Fruit fly (Drosophila melanogaster): ENCODE measurements around the gene RhoL.

RhoL gene

dm6 chr3R:9503329-9504088, 1.1 kb upstream of the RhoL start:
- TF ChIP-seq h (GFP tag; optimal IDR thresholded peaks at IDR 0.05) (peak; percentile 39), br (GFP tag; optimal IDR thresholded peaks at IDR 0.05) (peak; percentile 14), Rel (GFP tag; optimal IDR thresholded peaks at IDR 0.05) (no peak), Rel (tag; optimal IDR thresholded peaks at IDR 0.05) (peak; percentile 65), ey (GFP tag; optimal IDR thresholded peaks at IDR 0.05) (no peak)

- no peak for TF ChIP-seq br (GFP tag; optimal IDR thresholded peaks at IDR 0.05)
- no peak for TF ChIP-seq Vsx2 (GFP tag; optimal IDR thresholded peaks at IDR 0.05; ENCODE audit: partially characterized antibody)
- no peak for TF ChIP-seq Dfd (GFP tag; optimal IDR thresholded peaks at IDR 0.05)
- no peak for TF ChIP-seq CG9705 (GFP tag; optimal IDR thresholded peaks at IDR 0.05)
- no peak for TF ChIP-seq Hr78 (GFP tag; optimal IDR thresholded peaks at IDR 0.05)
- TF ChIP-seq Hnf4 (GFP tag; optimal IDR thresholded peaks at IDR 0.05): no peak
- peak; percentile 57 for TF ChIP-seq h (GFP tag; optimal IDR thresholded peaks at IDR 0.05)
- no peak for TF ChIP-seq Abd-B (GFP tag; optimal IDR thresholded peaks at IDR 0.05)
- no peak for TF ChIP-seq foxo (GFP tag; optimal IDR thresholded peaks at IDR 0.05)
- no peak for TF ChIP-seq Jra (GFP tag; optimal IDR thresholded peaks at IDR 0.05)
- TF ChIP-seq sv (GFP tag; optimal IDR thresholded peaks at IDR 0.05): no peak
- peak; percentile 56 for TF ChIP-seq Dif (GFP tag; optimal IDR thresholded peaks at IDR 0.05; ENCODE audit: partially characterized antibody)
- no peak for TF ChIP-seq Mio (GFP tag; optimal IDR thresholded peaks at IDR 0.05)
- no peak for TF ChIP-seq usp (GFP tag; optimal IDR thresholded peaks at IDR 0.05)
- no peak for TF ChIP-seq pan (optimal IDR thresholded peaks at IDR 0.05)
- no peak for TF ChIP-seq brk (GFP tag; optimal IDR thresholded peaks at IDR 0.05)
- no peak for TF ChIP-seq lola (GFP tag; optimal IDR thresholded peaks at IDR 0.05)
- TF ChIP-seq dl (GFP tag; optimal IDR thresholded peaks at IDR 0.05; ENCODE audit: insufficient read depth in 1 of 2, partially characterized antibody in 2 of 2): peak in 1 of 2 experiments; percentile 61
- TF ChIP-seq Myc (optimal IDR thresholded peaks at IDR 0.05): no peak
- TF ChIP-seq jim (GFP tag; optimal IDR thresholded peaks at IDR 0.05): no peak
Measured at dm6 chr3R:9501489-9502415, 629 bp downstream of the RhoL start.

dm6 chr3R:9500193-9501051, 2.0 kb downstream of the RhoL start:
- TF ChIP-seq Mio (GFP tag; optimal IDR thresholded peaks at IDR 0.05): no peak
- TF ChIP-seq h (GFP tag; optimal IDR thresholded peaks at IDR 0.05): peak; percentile 14

dm6 chr3R:9499238-9499637, 3.1 kb downstream of the RhoL start:
- no peak for TF ChIP-seq sage (GFP tag; optimal IDR thresholded peaks at IDR 0.05)
- TF ChIP-seq foxo (GFP tag; optimal IDR thresholded peaks at IDR 0.05): no peak
- no peak for TF ChIP-seq Mio (GFP tag; optimal IDR thresholded peaks at IDR 0.05)
- no peak for TF ChIP-seq psq (GFP tag; optimal IDR thresholded peaks at IDR 0.05)
- TF ChIP-seq br (GFP tag; optimal IDR thresholded peaks at IDR 0.05): no peak
- no peak for TF ChIP-seq lola (GFP tag; optimal IDR thresholded peaks at IDR 0.05)
- TF ChIP-seq h (GFP tag; optimal IDR thresholded peaks at IDR 0.05): no peak
- TF ChIP-seq Jra (GFP tag; optimal IDR thresholded peaks at IDR 0.05): no peak
- no peak for TF ChIP-seq Hr83 (GFP tag; optimal IDR thresholded peaks at IDR 0.05; ENCODE audit: poor library complexity, severe bottlenecking)
- TF ChIP-seq Hnf4 (GFP tag; optimal IDR thresholded peaks at IDR 0.05): no peak
- no peak for TF ChIP-seq CG32264 (GFP tag; optimal IDR thresholded peaks at IDR 0.05)

- TF ChIP-seq dsf (GFP tag; optimal IDR thresholded peaks at IDR 0.05; ENCODE audit: borderline replicate concordance) (peak; percentile 41), Myc (optimal IDR thresholded peaks at IDR 0.05) (peak; percentile 74), sage (GFP tag; optimal IDR thresholded peaks at IDR 0.05) (peak; percentile 56), Abd-B (GFP tag; optimal IDR thresholded peaks at IDR 0.05) (no peak), psq (GFP tag; optimal IDR thresholded peaks at IDR 0.05) (peak; percentile 42), rgr (GFP tag; optimal IDR thresholded peaks at IDR 0.05) (peak; percentile 71), sv (GFP tag; optimal IDR thresholded peaks at IDR 0.05) (peak; percentile 60), Hr83 (GFP tag; optimal IDR thresholded peaks at IDR 0.05; ENCODE audit: poor library complexity, severe bottlenecking) (peak; percentile 78), ey (GFP tag; optimal IDR thresholded peaks at IDR 0.05) (peak; percentile 68), foxo (GFP tag; optimal IDR thresholded peaks at IDR 0.05) (peak in 1 of 2 experiments; percentile 86), Jra (GFP tag; optimal IDR thresholded peaks at IDR 0.05) (peak; percentile 75), brk (GFP tag; optimal IDR thresholded peaks at IDR 0.05) (peak; percentile 72), Sp1 (GFP tag; optimal IDR thresholded peaks at IDR 0.05) (peak; percentile 41), OdsH (GFP tag; optimal IDR thresholded peaks at IDR 0.05) (peak; percentile 49), pan (optimal IDR thresholded peaks at IDR 0.05) (no peak), CrebA (GFP tag; optimal IDR thresholded peaks at IDR 0.05; ENCODE audit: borderline replicate concordance) (peak; percentile 82), dl (GFP tag; optimal IDR thresholded peaks at IDR 0.05; ENCODE audit: insufficient read depth in 1 of 2, partially characterized antibody in 2 of 2) (no peak), Dif (GFP tag; optimal IDR thresholded peaks at IDR 0.05; ENCODE audit: partially characterized antibody) (no peak), fru (GFP tag; optimal IDR thresholded peaks at IDR 0.05) (peak; percentile 55), GATAd (GFP tag; optimal IDR thresholded peaks at IDR 0.05) (no peak), Mio (GFP tag; optimal IDR thresholded peaks at IDR 0.05) (no peak), Hnf4 (GFP tag; optimal IDR thresholded peaks at IDR 0.05) (peak; percentile 90)
Measured at dm6 chr3R:9496748-9497147, 5.6 kb downstream of the RhoL start.
